Worm (Caenorhabditis elegans) whole organism, mixed stage, embryonic: ENCODE results near the gene lgc-43.

Experiments used
- ceh-43 ChIP-seq: fragments of 200-800 bp; sonication (Bioruptor generic); optimal IDR thresholded peaks from 2 replicates; lab custom pipeline; 2018; ENCODE audit warnings: mild to moderate bottlenecking, missing genetic modification characterization, moderate library complexity, missing compliant biosample characterization
- ces-1 ChIP-seq: fragments of 150-350 bp; optimal IDR thresholded peaks from 2 replicates; lab custom pipeline; 2014; ENCODE audit warnings: missing biosample characterization, missing genetic modification reagents, missing genetic modification characterization
- hlh-1 ChIP-seq: fragments of 150-350 bp; optimal IDR thresholded peaks from 2 replicates; lab custom pipeline; 2014; ENCODE audit warnings: missing biosample characterization, missing genetic modification reagents, missing genetic modification characterization
- lin-13 ChIP-seq: fragments of 150-350 bp; optimal IDR thresholded peaks from 2 replicates; lab custom pipeline; 2014; ENCODE audit warnings: missing biosample characterization, missing genetic modification characterization
- nhr-237 ChIP-seq: fragments of 150-350 bp; optimal IDR thresholded peaks from 2 replicates; lab custom pipeline; 2014; ENCODE audit warnings: missing biosample characterization, missing genetic modification characterization
- unc-39 ChIP-seq: fragments of 150-350 bp; optimal IDR thresholded peaks from 2 replicates; lab custom pipeline; 2014; ENCODE audit warnings: missing biosample characterization, missing genetic modification characterization
- zip-8 ChIP-seq: fragments of 150-350 bp; optimal IDR thresholded peaks from 2 replicates; lab custom pipeline; 2014; ENCODE audit warnings: missing biosample characterization, missing genetic modification characterization

ce11 chrIV:10542283-10542682 is 36.2 kb upstream of the lgc-43 start:
- no peak for TF ChIP-seq unc-39 (tag; lab: Kevin White, UChicago)
- no peak for TF ChIP-seq nhr-237 (tag; lab: Kevin White, UChicago)
- no peak for TF ChIP-seq lin-13 (tag; lab: Kevin White, UChicago)
- no peak for TF ChIP-seq hlh-1
- no peak for TF ChIP-seq ces-1 (GFP tag; lab: Kevin White, UChicago)
- TF ChIP-seq zip-8 (tag; lab: Kevin White, UChicago) = no peak
- TF ChIP-seq ceh-43 (GFP tag; lab: Kevin White, UChicago) = no peak
